Fruit fly (Drosophila melanogaster): ENCODE results near the gene Srrm234.

Gene Srrm234

DNA sequence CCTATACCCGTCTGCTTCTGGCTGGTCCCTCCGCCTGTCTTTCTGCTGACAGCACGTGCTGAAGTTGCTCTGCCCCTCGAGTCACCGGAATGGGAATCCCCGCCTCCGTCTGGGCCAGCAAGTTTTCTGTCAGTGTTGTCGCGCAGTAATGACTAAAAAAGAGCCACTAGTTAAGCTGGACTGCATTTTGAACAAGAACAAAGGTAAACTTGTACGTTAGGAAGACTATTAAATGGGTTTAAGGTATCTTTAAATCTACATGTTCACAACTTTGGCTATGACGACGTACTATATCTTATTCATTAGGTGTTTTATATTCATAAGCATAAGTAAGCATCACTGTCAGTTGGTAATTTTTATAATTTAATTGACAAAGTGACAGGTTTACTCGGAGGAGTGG lies 14.5 kb upstream of the Srrm234 start:
- TF ChIP-seq Sin3A (optimal IDR thresholded peaks at IDR 0.05) (no peak), ttk (optimal IDR thresholded peaks at IDR 0.05) (no peak), h (optimal IDR thresholded peaks at IDR 0.05) (no peak), insv (optimal IDR thresholded peaks at IDR 0.05) (no peak), psq (optimal IDR thresholded peaks at IDR 0.05) (no peak), Myc (optimal IDR thresholded peaks at IDR 0.05) (no peak)

- TF ChIP-seq psq (optimal IDR thresholded peaks at IDR 0.05) (no peak), h (optimal IDR thresholded peaks at IDR 0.05) (no peak), ttk (optimal IDR thresholded peaks at IDR 0.05) (no peak), Sin3A (optimal IDR thresholded peaks at IDR 0.05) (no peak), insv (optimal IDR thresholded peaks at IDR 0.05) (no peak), Myc (optimal IDR thresholded peaks at IDR 0.05) (no peak)
Observed at dm6 chr3L:1676222-1676621, 11.4 kb upstream of the Srrm234 start.

dm6 chr3L:1675242-1675641 lies 10.4 kb upstream of the Srrm234 start:
- TF ChIP-seq ttk (optimal IDR thresholded peaks at IDR 0.05): no peak
- no peak for TF ChIP-seq insv (optimal IDR thresholded peaks at IDR 0.05)
- no peak for TF ChIP-seq h (optimal IDR thresholded peaks at IDR 0.05)
- no peak for TF ChIP-seq Sin3A (optimal IDR thresholded peaks at IDR 0.05)
- no peak for TF ChIP-seq psq (optimal IDR thresholded peaks at IDR 0.05)
- no peak for TF ChIP-seq Myc (optimal IDR thresholded peaks at IDR 0.05)

DNA sequence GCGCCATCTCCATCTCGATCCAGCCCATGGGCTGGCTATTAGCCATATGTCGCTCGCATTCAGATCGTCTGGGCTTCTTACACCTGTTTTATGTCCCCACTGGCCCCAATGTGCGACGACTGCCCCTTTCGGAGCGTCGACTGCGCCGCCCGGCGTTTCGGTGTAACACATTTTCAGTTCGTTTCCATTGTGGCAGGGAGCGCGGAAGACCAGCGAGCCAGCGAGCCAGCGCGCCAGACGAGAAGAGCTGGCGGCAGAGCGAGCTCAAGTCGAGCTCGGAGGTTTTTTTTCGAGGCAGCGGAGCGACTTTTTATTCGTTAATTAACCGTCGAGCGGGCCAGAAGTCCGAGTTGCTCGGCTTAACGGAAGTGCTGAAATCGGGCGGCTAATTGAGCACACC lies 9.5 kb upstream of the Srrm234 start, which contains the start of gene CG7991:
Gene CG7991, plus strand, starts transcription at position 329 of the 400 bp plus-strand sequence.
- TF ChIP-seq insv (optimal IDR thresholded peaks at IDR 0.05) (no peak), Myc (optimal IDR thresholded peaks at IDR 0.05) (no peak), psq (optimal IDR thresholded peaks at IDR 0.05) (no peak)

- TF ChIP-seq insv (optimal IDR thresholded peaks at IDR 0.05): no peak
- no peak for TF ChIP-seq Sin3A (optimal IDR thresholded peaks at IDR 0.05)
- no peak for TF ChIP-seq h (optimal IDR thresholded peaks at IDR 0.05)
- TF ChIP-seq Myc (optimal IDR thresholded peaks at IDR 0.05): no peak
- no peak for TF ChIP-seq psq (optimal IDR thresholded peaks at IDR 0.05)
- TF ChIP-seq ttk (optimal IDR thresholded peaks at IDR 0.05): no peak
Observed at dm6 chr3L:1672627-1673026, 7.8 kb upstream of the Srrm234 start, which contains the start of gene CG13930. Gene CG13930 (minus strand): TSS chr3L:1672727.

dm6 chr3L:1670008-1670407 lies 5.1 kb upstream of the Srrm234 start, which contains the start of gene RabX5:
Gene RabX5 (minus strand): TSS chr3L:1670108.
- TF ChIP-seq ttk (optimal IDR thresholded peaks at IDR 0.05): no peak
- no peak for TF ChIP-seq insv (optimal IDR thresholded peaks at IDR 0.05)
- no peak for TF ChIP-seq Sin3A (optimal IDR thresholded peaks at IDR 0.05)
- no peak for TF ChIP-seq h (optimal IDR thresholded peaks at IDR 0.05)
- TF ChIP-seq Myc (optimal IDR thresholded peaks at IDR 0.05): no peak
- TF ChIP-seq psq (optimal IDR thresholded peaks at IDR 0.05): no peak

DNA sequence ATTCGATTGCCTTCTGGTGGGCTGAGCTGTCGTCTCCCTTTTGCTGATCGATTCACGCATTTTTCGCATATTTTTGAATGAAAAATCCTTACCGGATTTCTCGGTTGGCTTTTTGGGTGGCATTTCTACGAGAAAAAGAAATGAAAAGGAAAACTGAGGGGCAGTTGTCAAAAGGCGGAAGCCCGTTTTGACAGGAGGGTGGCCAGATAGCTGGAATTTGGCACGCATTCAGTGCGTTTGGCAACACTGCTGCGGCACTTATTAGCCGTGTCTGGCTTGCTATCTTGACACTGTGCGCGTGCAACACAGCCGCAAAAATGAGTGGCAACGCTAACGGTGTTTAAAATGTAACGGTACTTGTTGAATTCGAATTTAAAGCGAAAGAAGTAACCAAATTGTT lies 3.6 kb upstream of the Srrm234 start, which contains the start of gene RpL23A:
Gene RpL23A, minus strand, starts transcription at position 151 of the 400 bp plus-strand sequence.
- TF ChIP-seq ttk (optimal IDR thresholded peaks at IDR 0.05) (no peak), psq (optimal IDR thresholded peaks at IDR 0.05) (no peak), insv (optimal IDR thresholded peaks at IDR 0.05) (no peak), h (optimal IDR thresholded peaks at IDR 0.05) (no peak), Myc (optimal IDR thresholded peaks at IDR 0.05) (no peak), Sin3A (optimal IDR thresholded peaks at IDR 0.05) (no peak)

- TF ChIP-seq ttk (optimal IDR thresholded peaks at IDR 0.05): peak; percentile 94
- TF ChIP-seq psq (optimal IDR thresholded peaks at IDR 0.05): no peak
- TF ChIP-seq h (optimal IDR thresholded peaks at IDR 0.05): no peak
Observed at dm6 chr3L:1667423-1667822, 2.6 kb upstream of the Srrm234 start.

- no peak for TF ChIP-seq Myc (optimal IDR thresholded peaks at IDR 0.05)
- no peak for TF ChIP-seq Sin3A (optimal IDR thresholded peaks at IDR 0.05)
- TF ChIP-seq h (optimal IDR thresholded peaks at IDR 0.05): no peak
- TF ChIP-seq ttk (optimal IDR thresholded peaks at IDR 0.05): no peak
- TF ChIP-seq insv (optimal IDR thresholded peaks at IDR 0.05): no peak
- TF ChIP-seq psq (optimal IDR thresholded peaks at IDR 0.05): no peak
Observed at dm6 chr3L:1665544-1665943, 680 bp upstream of the Srrm234 start.

dm6 chr3L:1664205-1664604 lies 659 bp downstream of the Srrm234 start:
- TF ChIP-seq insv (optimal IDR thresholded peaks at IDR 0.05) (no peak), Sin3A (optimal IDR thresholded peaks at IDR 0.05) (no peak), ttk (optimal IDR thresholded peaks at IDR 0.05) (peak; percentile 82), Myc (optimal IDR thresholded peaks at IDR 0.05) (no peak), h (optimal IDR thresholded peaks at IDR 0.05) (no peak), psq (optimal IDR thresholded peaks at IDR 0.05) (no peak)

- TF ChIP-seq insv (optimal IDR thresholded peaks at IDR 0.05): no peak
- TF ChIP-seq h (optimal IDR thresholded peaks at IDR 0.05): no peak
- TF ChIP-seq Sin3A (optimal IDR thresholded peaks at IDR 0.05): no peak
- TF ChIP-seq Myc (optimal IDR thresholded peaks at IDR 0.05): no peak
- no peak for TF ChIP-seq psq (optimal IDR thresholded peaks at IDR 0.05)
- TF ChIP-seq ttk (optimal IDR thresholded peaks at IDR 0.05): no peak
Observed at dm6 chr3L:1663531-1663930, 1.3 kb downstream of the Srrm234 start.

- no peak for TF ChIP-seq h (optimal IDR thresholded peaks at IDR 0.05)
- no peak for TF ChIP-seq insv (optimal IDR thresholded peaks at IDR 0.05)
- no peak for TF ChIP-seq psq (optimal IDR thresholded peaks at IDR 0.05)
Observed at dm6 chr3L:1661738-1662370, 3.0 kb downstream of the Srrm234 start.

- TF ChIP-seq insv (optimal IDR thresholded peaks at IDR 0.05): no peak
- TF ChIP-seq Myc (optimal IDR thresholded peaks at IDR 0.05): no peak
- no peak for TF ChIP-seq psq (optimal IDR thresholded peaks at IDR 0.05)
Observed at dm6 chr3L:1653752-1654151, 11.1 kb downstream of the Srrm234 start.

Data from Kc167 (cell line).